Worm (Caenorhabditis elegans) whole organism, L4/young adult: ENCODE data around the gene srab-24.

Experiments used
- W03F9.2 ChIP-seq: fragments of 150-350 bp; optimal IDR thresholded peaks from 2 replicates; lab custom pipeline; 2014; ENCODE audit warnings: missing biosample characterization, missing genetic modification characterization
- dao-5 ChIP-seq: sonication (generic microtip); optimal IDR thresholded peaks from 2 replicates; lab custom pipeline; 2016; ENCODE audit warnings: missing genotype, missing genetic modification characterization, moderate library complexity, missing compliant biosample characterization
- him-1 ChIP-seq: sonication (generic microtip); optimal IDR thresholded peaks from 2 replicates; lab custom pipeline; 2016; ENCODE audit warnings: missing genotype, missing genetic modification reagents, missing genetic modification characterization, missing compliant biosample characterization

srab-24 gene

DNA sequence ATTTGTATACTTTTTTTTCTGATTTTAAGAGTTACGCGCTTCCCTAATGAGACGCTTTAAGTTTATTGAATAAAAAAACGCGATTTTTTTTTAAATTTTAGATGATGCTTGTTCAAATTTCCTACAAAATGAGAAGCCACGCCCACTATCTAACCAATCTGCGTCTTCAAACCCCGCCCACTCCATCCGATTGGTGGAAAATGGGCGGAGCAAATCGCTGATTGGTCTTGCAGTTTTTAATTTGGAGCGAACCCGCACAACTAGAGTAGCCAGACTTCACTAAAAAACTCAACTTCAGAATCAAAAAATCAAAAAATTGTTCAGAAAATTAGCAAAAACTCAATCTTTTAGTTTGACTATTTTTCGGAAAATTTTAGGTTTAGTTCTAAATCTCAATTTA lies 566 bp downstream of the srab-24 start:
- TF ChIP-seq him-1 (tag; lab: Kevin White, UChicago), result no peak
- TF ChIP-seq dao-5 (tag; lab: Kevin White, UChicago), result no peak
- no peak for TF ChIP-seq W03F9.2

DNA sequence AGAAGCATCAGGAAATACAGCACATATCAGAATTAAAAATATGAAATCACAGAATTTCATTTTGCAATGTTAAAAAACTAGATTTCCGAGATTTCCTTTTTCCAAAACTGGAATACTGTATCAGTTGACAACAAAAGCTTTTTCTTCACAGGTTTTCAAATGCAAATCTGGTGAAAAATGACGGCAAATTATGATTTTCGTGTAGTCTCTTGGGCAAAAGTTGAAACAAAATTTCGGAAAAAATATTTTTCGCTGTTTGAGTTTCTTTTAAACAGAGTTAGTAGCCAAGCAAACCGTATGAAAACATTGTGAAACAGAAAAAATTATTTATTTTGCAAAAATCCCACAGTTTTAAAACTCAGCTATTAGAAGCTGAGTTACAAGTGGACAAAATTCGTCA lies 5.7 kb downstream of the srab-24 start, which contains the start of gene Y64G10A.2:
Gene Y64G10A.2 (minus strand): TSS at position 101 of the 400 bp plus-strand sequence.
- TF ChIP-seq him-1 (tag; lab: Kevin White, UChicago) (no peak), dao-5 (tag; lab: Kevin White, UChicago) (no peak), W03F9.2 (no peak)

ce11 chrIV:14241382-14242122 lies 8.5 kb downstream of the srab-24 start, which contains the start of gene Y64G10A.10:
Gene Y64G10A.10, minus strand, starts transcription at chrIV:14241432.
- no peak for TF ChIP-seq dao-5 (tag; lab: Kevin White, UChicago)
- no peak for TF ChIP-seq him-1 (tag; lab: Kevin White, UChicago)
- TF ChIP-seq W03F9.2, result no peak

DNA sequence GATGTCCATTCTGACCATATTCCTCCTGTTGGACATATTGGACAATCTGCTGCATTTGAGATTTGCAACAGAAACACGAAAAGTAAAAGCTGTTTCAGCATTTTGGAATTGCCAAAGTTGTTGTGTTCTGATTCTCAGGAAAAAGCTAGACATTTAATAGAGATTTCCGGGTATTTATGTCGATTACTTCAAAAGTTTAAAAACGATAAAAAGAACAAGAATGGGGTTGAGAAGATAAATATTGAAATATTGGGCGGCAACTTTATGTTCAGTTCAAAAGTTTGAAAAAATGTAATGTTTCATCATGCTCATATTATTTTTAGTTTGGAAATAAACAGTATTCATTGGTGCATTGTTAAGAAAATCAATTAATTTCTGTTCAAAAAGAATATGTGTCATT lies 11.0 kb downstream of the srab-24 start, which contains the start of gene Y64G10A.1:
Gene Y64G10A.1 (minus strand): TSS at position 101 of the 400 bp plus-strand sequence.
- TF ChIP-seq dao-5 (tag; lab: Kevin White, UChicago) (no peak), W03F9.2 (no peak), him-1 (tag; lab: Kevin White, UChicago) (no peak)

DNA sequence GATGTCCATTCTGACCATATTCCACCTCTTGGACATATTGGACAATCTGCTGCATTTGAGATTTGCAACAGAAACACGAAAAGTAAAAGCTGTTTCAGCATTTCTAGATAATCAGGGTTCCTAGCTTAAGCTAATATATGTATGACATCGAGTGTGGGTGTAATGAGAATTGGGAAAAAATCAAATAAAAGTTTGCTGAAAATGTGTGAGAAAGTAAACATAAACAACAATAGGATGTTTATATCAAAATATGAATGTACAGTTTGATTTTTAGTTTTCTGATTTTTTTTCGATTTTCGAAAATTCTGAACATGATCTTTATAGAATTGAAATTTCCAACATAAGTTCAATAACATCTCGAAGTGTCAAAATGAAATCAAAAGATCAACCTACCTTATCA lies 19.2 kb downstream of the srab-24 start, which contains the start of gene F02H6.6:
Gene F02H6.6 (minus strand): TSS at position 101 of the 400 bp plus-strand sequence.
- TF ChIP-seq W03F9.2, result no peak
- TF ChIP-seq him-1 (tag; lab: Kevin White, UChicago), result no peak
- no peak for TF ChIP-seq dao-5 (tag; lab: Kevin White, UChicago)

DNA sequence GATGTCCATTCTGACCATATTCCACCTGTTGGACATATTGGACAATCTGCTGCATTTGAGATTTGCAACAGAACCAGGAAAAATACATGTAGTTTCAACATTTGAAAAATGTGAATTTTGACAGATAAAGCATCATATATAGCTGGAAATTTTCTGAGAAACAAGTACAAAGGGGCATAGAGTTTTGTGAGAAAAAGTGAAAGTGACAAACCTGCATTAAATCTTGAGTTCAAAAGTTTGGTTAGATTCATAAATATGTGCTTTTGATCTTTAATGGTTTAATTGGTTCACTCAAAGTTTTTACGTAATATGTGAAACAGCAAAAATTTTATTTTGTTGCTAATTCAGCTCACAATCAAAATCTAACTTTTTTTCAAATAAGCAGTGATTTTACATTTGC lies 21.9 kb downstream of the srab-24 start, which contains the start of gene F02H6.7:
Gene F02H6.7 (minus strand): TSS at position 101 of the 400 bp plus-strand sequence.
- no peak for TF ChIP-seq dao-5 (tag; lab: Kevin White, UChicago)
- no peak for TF ChIP-seq him-1 (tag; lab: Kevin White, UChicago)
- no peak for TF ChIP-seq W03F9.2

- no peak for TF ChIP-seq him-1 (tag; lab: Kevin White, UChicago)
Observed at ce11 chrIV:14227138-14227537, 22.9 kb downstream of the srab-24 start.

- TF ChIP-seq dao-5 (tag; lab: Kevin White, UChicago), result peak; percentile 14
- no peak for TF ChIP-seq him-1 (tag; lab: Kevin White, UChicago)
- TF ChIP-seq W03F9.2, result peak; percentile 48
Observed at ce11 chrIV:14224912-14225311, 25.1 kb downstream of the srab-24 start.

- TF ChIP-seq W03F9.2 (no peak), him-1 (tag; lab: Kevin White, UChicago) (no peak)
Observed at ce11 chrIV:14219714-14220113, 30.3 kb downstream of the srab-24 start, which contains the start of gene sqrd-1. Gene sqrd-1, plus strand, starts transcription at chrIV:14219871.

- TF ChIP-seq W03F9.2 (no peak), him-1 (tag; lab: Kevin White, UChicago) (no peak), dao-5 (tag; lab: Kevin White, UChicago) (no peak)
Observed at ce11 chrIV:14215777-14216176, 34.2 kb downstream of the srab-24 start.

ce11 chrIV:14203162-14203561 lies 46.9 kb downstream of the srab-24 start, which contains the start of gene F02H6.3:
Gene F02H6.3, plus strand, starts transcription at chrIV:14203427.
- TF ChIP-seq him-1 (tag; lab: Kevin White, UChicago) (no peak), W03F9.2 (no peak), dao-5 (tag; lab: Kevin White, UChicago) (no peak)

ce11 chrIV:14196176-14196575 lies 53.8 kb downstream of the srab-24 start, which contains the start of gene F02H6.2:
Gene F02H6.2, plus strand, starts transcription at chrIV:14196476.
- no peak for TF ChIP-seq dao-5 (tag; lab: Kevin White, UChicago)
- TF ChIP-seq him-1 (tag; lab: Kevin White, UChicago), result no peak
- no peak for TF ChIP-seq W03F9.2
